Worm (Caenorhabditis elegans): ENCODE results near the gene K02D10.4.

K02D10.4 gene

DNA sequence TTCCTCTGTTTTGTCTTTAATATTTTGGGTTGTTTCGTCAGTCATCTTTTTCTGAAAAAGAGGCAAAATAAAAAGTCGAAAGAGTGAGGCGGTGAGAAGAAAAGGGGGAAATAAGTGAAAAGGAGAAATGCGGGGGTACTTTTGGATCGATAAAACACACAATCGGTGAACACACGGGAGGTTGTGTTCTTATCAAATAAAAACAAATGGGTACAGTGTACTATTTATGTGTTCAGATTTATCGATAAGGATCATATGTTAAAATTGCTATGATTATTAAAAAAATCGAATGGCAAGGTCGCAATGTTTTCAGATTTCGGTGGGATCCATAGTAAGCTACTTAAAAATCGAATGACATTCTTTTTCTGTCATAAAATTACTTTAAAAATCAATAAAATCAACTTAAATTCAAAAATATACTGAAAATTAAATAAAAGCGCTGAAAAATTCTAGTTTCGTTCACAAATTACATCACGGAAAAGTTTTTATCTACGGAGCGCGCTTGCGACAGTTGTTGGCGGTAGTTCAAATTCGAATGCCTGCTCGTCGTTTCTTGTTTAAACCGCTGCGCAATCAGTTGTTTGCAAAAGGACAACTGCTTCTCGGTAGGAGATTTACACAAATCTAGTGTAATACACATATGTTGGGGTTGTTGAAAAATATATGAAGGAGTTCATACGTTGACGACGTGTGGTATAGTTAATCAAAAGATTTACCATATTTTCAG is 29.6 kb upstream of the K02D10.4 start, which contains the start of gene prx-19 (continued):
- TF ChIP-seq ceh-82 (tag; optimal IDR thresholded peaks at IDR 0.05), result peak in 2 of 3 experiments; percentile 36 to 67
- TF ChIP-seq fos-1 (tag; optimal IDR thresholded peaks at IDR 0.05), result no peak
- TF ChIP-seq xbp-1 (tag; optimal IDR thresholded peaks at IDR 0.05), result peak; percentile 38
- 0 out of 2 replicates have a peak, but pooled peaks have one; percentile 8 for TF ChIP-seq isw-1 (GFP tag; IDR thresholded peaks at IDR 0.05)
- TF ChIP-seq nhr-84 (tag; optimal IDR thresholded peaks at IDR 0.05), result no peak
- TF ChIP-seq C16A3.4 (tag; optimal IDR thresholded peaks at IDR 0.05), result peak; percentile 60
- TF ChIP-seq sup-37 (GFP tag; optimal IDR thresholded peaks at IDR 0.05), result no peak
- TF ChIP-seq lsy-2 (tag; optimal IDR thresholded peaks at IDR 0.05), result peak; percentile 47 to 79
- no peak for TF ChIP-seq ceh-8 (GFP tag; optimal IDR thresholded peaks at IDR 0.05)
- no peak for TF ChIP-seq unc-86 (tag; optimal IDR thresholded peaks at IDR 0.05)
- peak; percentile 66 for TF ChIP-seq mep-1 (tag; optimal IDR thresholded peaks at IDR 0.05)
- peak; percentile 58 for TF ChIP-seq nhr-71 (tag; optimal IDR thresholded peaks at IDR 0.05)

- TF ChIP-seq dpl-1 (GFP tag; optimal IDR thresholded peaks at IDR 0.05) (no peak), blmp-1 (tag; optimal IDR thresholded peaks at IDR 0.05) (no peak), unc-98 (GFP tag; IDR thresholded peaks at IDR 0.05) (no peak)
Measured at ce11 chrIII:8807246-8807645, 27.4 kb upstream of the K02D10.4 start, which contains the start of gene F54F2.7. Gene F54F2.7, minus strand, starts transcription at chrIII:8807346.

DNA sequence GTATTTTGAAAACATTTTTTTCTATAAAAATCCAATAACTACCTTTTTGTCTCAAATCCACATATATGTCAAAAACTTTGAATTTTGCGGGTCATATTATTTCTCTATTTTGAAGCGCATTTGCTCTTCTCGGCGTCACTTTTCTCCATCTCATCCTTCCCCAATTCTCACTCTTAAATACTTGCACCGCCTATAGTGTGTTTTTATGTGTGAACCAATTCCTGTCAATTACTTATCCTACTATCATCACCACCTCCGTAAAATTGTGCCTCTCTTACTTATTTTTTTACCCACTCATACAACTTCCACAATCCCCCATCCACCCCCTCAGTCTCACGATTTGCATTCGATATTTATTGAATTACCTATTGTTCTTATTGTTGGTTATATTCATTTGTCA is 26.0 kb upstream of the K02D10.4 start:
- peak; percentile 71 for TF ChIP-seq nhr-85 (tag)
- no peak for TF ChIP-seq lsy-2 (tag; optimal IDR thresholded peaks at IDR 0.05)
- TF ChIP-seq aly-2 (tag; optimal IDR thresholded peaks at IDR 0.05), result peak; percentile 3

DNA sequence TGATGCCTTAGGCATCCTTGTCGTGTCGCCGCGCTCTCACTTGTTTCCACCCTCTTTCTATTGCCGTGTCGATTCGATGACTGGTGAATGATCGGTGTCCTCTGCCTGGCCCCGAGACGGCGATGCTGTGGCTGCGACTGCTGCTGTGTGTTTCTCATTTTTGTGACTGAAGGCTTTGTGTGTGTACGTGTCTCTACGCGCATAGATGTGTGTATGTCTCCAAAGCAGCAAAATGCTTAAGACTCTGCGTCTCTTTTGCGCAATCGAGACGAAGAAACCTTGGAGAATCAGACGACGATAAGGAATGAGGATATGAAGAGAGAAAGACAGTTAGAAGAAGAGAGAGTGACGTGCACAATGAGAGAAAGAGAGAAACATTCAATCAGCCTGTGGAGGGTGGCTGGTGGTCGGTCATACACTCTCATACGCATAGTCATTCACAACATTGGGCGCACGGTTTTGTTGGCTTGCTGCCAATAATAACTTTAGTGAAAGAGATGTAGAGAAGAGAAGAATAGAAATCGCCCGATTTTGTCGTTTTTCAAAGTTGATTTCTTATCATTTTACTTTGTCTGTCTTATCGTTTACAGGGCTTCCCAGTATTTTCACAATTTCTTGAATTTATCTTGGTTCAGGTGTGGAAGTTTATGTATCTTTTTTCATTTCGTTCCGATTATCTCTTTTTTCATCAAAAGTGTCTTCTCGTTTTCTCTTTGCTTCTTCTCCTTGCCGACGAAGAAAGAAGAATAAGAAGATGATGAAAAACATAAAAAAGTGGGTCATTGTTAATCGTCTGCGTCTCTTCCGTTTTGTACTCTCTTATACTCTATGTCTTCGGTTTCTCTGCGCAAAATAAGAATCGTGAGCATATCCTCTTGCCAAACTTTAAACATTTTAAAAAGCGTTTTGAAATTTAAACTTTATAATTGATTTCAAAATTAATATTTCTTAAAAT is 22.3 kb upstream of the K02D10.4 start:
- TF ChIP-seq unc-86 (tag; optimal IDR thresholded peaks at IDR 0.05), result peak; percentile 94
- no peak for TF ChIP-seq ceh-63 (GFP tag; optimal IDR thresholded peaks at IDR 0.05)
- TF ChIP-seq nhr-28 (tag; optimal IDR thresholded peaks at IDR 0.05), result peak; percentile 76
- peak; percentile 95 to 96 for TF ChIP-seq egl-27 (tag; optimal IDR thresholded peaks at IDR 0.05)
- peak; percentile 93 for TF ChIP-seq xbp-1 (tag; optimal IDR thresholded peaks at IDR 0.05)
- TF ChIP-seq ceh-8 (GFP tag; optimal IDR thresholded peaks at IDR 0.05), result no peak
- TF ChIP-seq snpc-4 (tag; optimal IDR thresholded peaks at IDR 0.05), result peak; percentile 78
- peak; percentile 92 for TF ChIP-seq lin-39 (tag; optimal IDR thresholded peaks at IDR 0.05)
- TF ChIP-seq nhr-71 (tag; optimal IDR thresholded peaks at IDR 0.05), result peak; percentile 99
- no peak for TF ChIP-seq ets-5 (GFP tag; IDR thresholded peaks at IDR 0.05)
- TF ChIP-seq zip-4 (GFP tag; optimal IDR thresholded peaks at IDR 0.05), result peak; percentile 71
- TF ChIP-seq lin-13 (GFP tag; optimal IDR thresholded peaks at IDR 0.05), result peak; percentile 95
- TF ChIP-seq hlh-17 (GFP tag; optimal IDR thresholded peaks at IDR 0.05; ENCODE audit: borderline replicate concordance), result no peak
- TF ChIP-seq egl-13 (tag; optimal IDR thresholded peaks at IDR 0.05), result peak; percentile 84
- peak; percentile 47 for TF ChIP-seq nhr-76 (tag; optimal IDR thresholded peaks at IDR 0.05)
- peak; percentile 22 for TF ChIP-seq unc-62 (GFP tag; optimal IDR thresholded peaks at IDR 0.05)
- TF ChIP-seq swsn-7 (tag; optimal IDR thresholded peaks at IDR 0.05), result peak; percentile 96
- peak; percentile 83 for TF ChIP-seq pax-3 (tag; optimal IDR thresholded peaks at IDR 0.05)
- TF ChIP-seq fkh-4 (tag; optimal IDR thresholded peaks at IDR 0.05; ENCODE audit: borderline replicate concordance), result peak; percentile 80
- peak; percentile 73 to 96 for TF ChIP-seq mdl-1 (tag; optimal IDR thresholded peaks at IDR 0.05)
- peak; percentile 96 for TF ChIP-seq snu-23 (GFP tag; optimal IDR thresholded peaks at IDR 0.05)
- TF ChIP-seq irx-1 (tag; optimal IDR thresholded peaks at IDR 0.05), result peak; percentile 94
- no peak for TF ChIP-seq ceh-90 (tag; optimal IDR thresholded peaks at IDR 0.05)
- no peak for TF ChIP-seq sptf-1 (tag; optimal IDR thresholded peaks at IDR 0.05)
- TF ChIP-seq hpl-2 (GFP tag; optimal IDR thresholded peaks at IDR 0.05), result peak; percentile 92
- peak; percentile 56 for TF ChIP-seq sox-4 (tag; optimal IDR thresholded peaks at IDR 0.05)
- TF ChIP-seq tlp-1 (tag; optimal IDR thresholded peaks at IDR 0.05), result no peak
- peak; percentile 92 for TF ChIP-seq nhr-19 (GFP tag; conservative IDR thresholded peaks at IDR 0.05)
- TF ChIP-seq fkh-8 (tag; optimal IDR thresholded peaks at IDR 0.05), result peak; percentile 96
- peak; percentile 93 to 96 for TF ChIP-seq lsy-2 (tag; optimal IDR thresholded peaks at IDR 0.05)
- TF ChIP-seq dsc-1 (tag; optimal IDR thresholded peaks at IDR 0.05), result peak; percentile 96
